Fruit fly (Drosophila melanogaster) whole organism, embryonic: ENCODE data around the gene loqs.

Experiments
- Atf6 ChIP-seq: fragments of 200-800 bp; sonication (Bioruptor generic); IDR thresholded peaks from 2 replicates; pipeline ENCODE4 v1.3.6; 2022; ENCODE audit warnings: missing biosample characterization, missing genetic modification characterization
- CG10274 ChIP-seq: fragments of 200-800 bp; sonication (Bioruptor generic); optimal IDR thresholded peaks from 3 replicates; lab custom pipeline; 2017; ENCODE audit warnings: missing biosample characterization, mild to moderate bottlenecking, missing genetic modification characterization
- CG10462 ChIP-seq: fragments of 200-800 bp; sonication (Bioruptor generic); optimal IDR thresholded peaks from 2 replicates; lab custom pipeline; 2016; ENCODE audit warnings: missing biosample characterization, missing genetic modification characterization
- CG11456 ChIP-seq: fragments of 200-800 bp; sonication (Bioruptor generic); IDR thresholded peaks from 3 replicates; pipeline ENCODE4 v1.3.6; 2022; ENCODE audit warnings: missing biosample characterization, missing genetic modification characterization
- CG11560 ChIP-seq: fragments of 200-800 bp; sonication (Bioruptor generic); IDR thresholded peaks from 3 replicates; pipeline ENCODE4 v1.3.6; 2022; ENCODE audit warnings: missing biosample characterization, missing genetic modification characterization
- CG12104 ChIP-seq: fragments of 200-800 bp; sonication (Bioruptor generic); optimal IDR thresholded peaks from 3 replicates; lab custom pipeline; 2016; ENCODE audit warnings: missing biosample characterization, missing genetic modification characterization
- CG12744 ChIP-seq: fragments of 200-800 bp; sonication (Bioruptor generic); optimal IDR thresholded peaks from 2 replicates; lab custom pipeline; 2016; ENCODE audit warnings: missing biosample characterization, missing genetic modification characterization
- CG13287 ChIP-seq: fragments of 200-800 bp; sonication (Bioruptor generic); IDR thresholded peaks from 2 replicates; pipeline ENCODE4 v1.3.6; 2022; ENCODE audit warnings: missing biosample characterization, missing genetic modification characterization; ENCODE audit not compliant: partially characterized antibody
- CG15073 ChIP-seq: fragments of 200-800 bp; sonication (Bioruptor generic); optimal IDR thresholded peaks from 2 replicates; lab custom pipeline; 2016; ENCODE audit warnings: missing biosample characterization, missing genetic modification characterization
- CG17361 ChIP-seq: fragments of 200-800 bp; sonication (Bioruptor generic); IDR thresholded peaks from 3 replicates; pipeline ENCODE4 v1.3.6; 2022; ENCODE audit warnings: missing biosample characterization, missing genetic modification characterization
- CG17568 ChIP-seq: fragments of 200-800 bp; sonication (Bioruptor generic); optimal IDR thresholded peaks from 2 replicates; lab custom pipeline; 2018; ENCODE audit warnings: missing biosample characterization, mild to moderate bottlenecking, missing genetic modification characterization, moderate library complexity
- CG17802 ChIP-seq: fragments of 200-800 bp; sonication (Bioruptor generic); optimal IDR thresholded peaks from 2 replicates; lab custom pipeline; 2018; ENCODE audit warnings: missing biosample characterization, mild to moderate bottlenecking, missing genetic modification characterization, moderate library complexity
- CG18764 ChIP-seq: fragments of 200-800 bp; sonication (Bioruptor generic); optimal IDR thresholded peaks from 3 replicates; lab custom pipeline; 2016; ENCODE audit warnings: missing biosample characterization, missing genetic modification characterization
- CG2116 ChIP-seq: fragments of 200-800 bp; sonication (Bioruptor generic); optimal IDR thresholded peaks from 3 replicates; lab custom pipeline; 2018; ENCODE audit warnings: missing biosample characterization, mild to moderate bottlenecking, missing genetic modification characterization
- CG2202 ChIP-seq: fragments of 200-800 bp; sonication (Bioruptor generic); optimal IDR thresholded peaks from 2 replicates; lab custom pipeline; 2018; ENCODE audit warnings: missing biosample characterization, mild to moderate bottlenecking, missing genetic modification characterization
- CG31388 ChIP-seq: fragments of 200-800 bp; sonication (Bioruptor generic); optimal IDR thresholded peaks from 2 replicates; lab custom pipeline; 2016; ENCODE audit warnings: missing biosample characterization, missing genetic modification characterization
- CG6254 ChIP-seq: fragments of 200-800 bp; sonication (Bioruptor generic); optimal IDR thresholded peaks from 3 replicates; lab custom pipeline; 2017; ENCODE audit warnings: mild to moderate bottlenecking, missing biosample characterization, missing genetic modification reagents, missing genetic modification characterization
- CG6765 ChIP-seq: fragments of 200-800 bp; sonication (Bioruptor generic); optimal IDR thresholded peaks from 3 replicates; lab custom pipeline; 2017; ENCODE audit warnings: missing biosample characterization, mild to moderate bottlenecking, missing genetic modification characterization
- CG7987 ChIP-seq: fragments of 200-800 bp; sonication (Bioruptor generic); optimal IDR thresholded peaks from 2 replicates; lab custom pipeline; 2018; ENCODE audit warnings: missing biosample characterization, mild to moderate bottlenecking, missing genetic modification characterization, moderate library complexity
- CG9609 ChIP-seq: fragments of 200-800 bp; sonication (Bioruptor generic); optimal IDR thresholded peaks from 3 replicates; lab custom pipeline; 2016; ENCODE audit warnings: missing biosample characterization, missing genetic modification characterization
- CkIIα-i1 ChIP-seq: fragments of 200-800 bp; sonication (Bioruptor generic); IDR thresholded peaks from 2 replicates; pipeline ENCODE4 v1.3.6; 2022; ENCODE audit warnings: missing biosample characterization, missing genetic modification characterization
- D ChIP-seq, 2 experiments: fragments of 200-800 bp in 1 of 2; fragments of >200 bp in 1 of 2; sonication (Bioruptor generic) in 1 of 2; optimal IDR thresholded peaks; 2 replicates in 1 of 2; 3 replicates in 1 of 2; lab custom pipeline; 2017; ENCODE audit warnings: mild to moderate bottlenecking in 1 of 2, missing biosample characterization in 1 of 2, missing genetic modification characterization in 1 of 2, missing genetic modification reagents in 1 of 2
- Deaf1 ChIP-seq: fragments of 200-800 bp; optimal IDR thresholded peaks from 3 replicates; lab custom pipeline; 2019; ENCODE audit warnings: missing biosample characterization, mild to moderate bottlenecking, missing genetic modification characterization, moderate library complexity
- Drgx ChIP-seq: fragments of 200-800 bp; sonication (Bioruptor generic); IDR thresholded peaks from 2 replicates; pipeline ENCODE4 v1.3.6; 2022; ENCODE audit warnings: missing biosample characterization, missing genetic modification characterization
- E2f2 ChIP-seq: fragments of 200-800 bp; sonication (Bioruptor generic); IDR thresholded peaks from 2 replicates; pipeline ENCODE4 v1.3.6; 2022; ENCODE audit warnings: missing biosample characterization, missing genetic modification characterization
- Ets65A ChIP-seq: fragments of 200-800 bp; sonication (Bioruptor generic); peaks from one replicate; lab custom pipeline; 2016; ENCODE audit warnings: missing biosample characterization, missing genetic modification characterization
- Fer2 ChIP-seq: fragments of 200-800 bp; sonication (Bioruptor generic); optimal IDR thresholded peaks from 2 replicates; lab custom pipeline; 2018; ENCODE audit warnings: missing biosample characterization, mild to moderate bottlenecking, missing genetic modification characterization, moderate library complexity
- HLHmδ ChIP-seq: fragments of 200-800 bp; sonication (Bioruptor generic); optimal IDR thresholded peaks from 2 replicates; lab custom pipeline; 2018; ENCODE audit warnings: missing biosample characterization, mild to moderate bottlenecking, missing genetic modification characterization, moderate library complexity
- MESR4 ChIP-seq: fragments of 200-800 bp; sonication (Bioruptor generic); optimal IDR thresholded peaks from 2 replicates; lab custom pipeline; 2018; ENCODE audit warnings: missing biosample characterization, mild to moderate bottlenecking, missing genetic modification characterization, moderate library complexity
- Max ChIP-seq: fragments of 200-800 bp; sonication (Bioruptor generic); optimal IDR thresholded peaks from 2 replicates; lab custom pipeline; 2016; ENCODE audit warnings: missing biosample characterization, mild to moderate bottlenecking, missing genetic modification characterization
- Meics ChIP-seq: fragments of 200-800 bp; sonication (Bioruptor generic); optimal IDR thresholded peaks from 2 replicates; lab custom pipeline; 2017; ENCODE audit warnings: missing biosample characterization, mild to moderate bottlenecking, missing genetic modification characterization
- Myb ChIP-seq: fragments of 200-800 bp; sonication (Bioruptor generic); optimal IDR thresholded peaks from 2 replicates; lab custom pipeline; 2016; ENCODE audit warnings: missing biosample characterization, missing genetic modification characterization
- NK7.1 ChIP-seq: fragments of 200-800 bp; sonication (Bioruptor generic); optimal IDR thresholded peaks from 3 replicates; lab custom pipeline; 2016; ENCODE audit warnings: missing biosample characterization, missing genetic modification characterization
- Oli ChIP-seq: fragments of 200-800 bp; sonication (Bioruptor generic); optimal IDR thresholded peaks from 2 replicates; lab custom pipeline; 2018; ENCODE audit warnings: missing biosample characterization, mild to moderate bottlenecking, missing genetic modification characterization, moderate library complexity
- Ssrp ChIP-seq: fragments of 200-800 bp; sonication (Bioruptor generic); optimal IDR thresholded peaks from 2 replicates; lab custom pipeline; 2018; ENCODE audit warnings: missing biosample characterization, mild to moderate bottlenecking, missing genetic modification characterization, moderate library complexity
- al ChIP-seq: fragments of 200-800 bp; sonication (Bioruptor generic); IDR thresholded peaks from 2 replicates; pipeline ENCODE4 v1.3.6; 2022; ENCODE audit warnings: missing biosample characterization, missing genetic modification characterization
- cas ChIP-seq: fragments of 200-800 bp; sonication (Bioruptor generic); IDR thresholded peaks from 2 replicates; pipeline ENCODE4 v1.3.6; 2022; ENCODE audit warnings: missing biosample characterization, missing genetic modification characterization
- corto ChIP-seq: fragments of 200-800 bp; sonication (Bioruptor generic); optimal IDR thresholded peaks from 2 replicates; lab custom pipeline; 2016; ENCODE audit warnings: missing biosample characterization, mild to moderate bottlenecking, missing genetic modification characterization, moderate library complexity
- grau ChIP-seq: fragments of 200-800 bp; optimal IDR thresholded peaks from 3 replicates; lab custom pipeline; 2019; ENCODE audit warnings: missing biosample characterization, mild to moderate bottlenecking, missing genetic modification characterization, moderate library complexity
- lab ChIP-seq: fragments of 200-800 bp; sonication (Bioruptor generic); optimal IDR thresholded peaks from 3 replicates; lab custom pipeline; 2017; ENCODE audit warnings: missing biosample characterization, missing genetic modification characterization, mild to moderate bottlenecking, moderate library complexity, missing genetic modification reagents
- lbe ChIP-seq: fragments of 200-800 bp; sonication (Bioruptor generic); optimal IDR thresholded peaks from 2 replicates; lab custom pipeline; 2016; ENCODE audit warnings: missing biosample characterization, mild to moderate bottlenecking, missing genetic modification characterization
- lov ChIP-seq, 2 experiments: fragments of 200-800 bp in 1 of 2; fragments of >200 bp in 1 of 2; sonication (Bioruptor generic) in 1 of 2; IDR thresholded peaks in 1 of 2; optimal IDR thresholded peaks in 1 of 2; 2 replicates in 1 of 2; 3 replicates in 1 of 2; pipeline versions ENCODE4 v1.3.6 to Lab custom; 2017 to 2022; ENCODE audit warnings: missing biosample characterization in 1 of 2, missing genetic modification characterization in 1 of 2
- odd ChIP-seq: fragments of 200-800 bp; sonication (Bioruptor generic); optimal IDR thresholded peaks from 2 replicates; lab custom pipeline; 2017; ENCODE audit warnings: missing biosample characterization, mild to moderate bottlenecking, missing genetic modification characterization
- otp ChIP-seq: fragments of 200-800 bp; sonication (Bioruptor generic); IDR thresholded peaks from 3 replicates; pipeline ENCODE4, ENCODE4 v1.3.6; 2022; ENCODE audit warnings: missing biosample characterization, missing genetic modification characterization
- ranshi ChIP-seq: fragments of 200-800 bp; sonication (Bioruptor generic); IDR thresholded peaks from 2 replicates; pipeline ENCODE4 v1.3.6; 2022; ENCODE audit warnings: missing biosample characterization, missing genetic modification characterization
- sd ChIP-seq: fragments of 200-800 bp; sonication (Bioruptor generic); optimal IDR thresholded peaks from 3 replicates; lab custom pipeline; 2018; ENCODE audit warnings: missing biosample characterization, mild to moderate bottlenecking, missing genetic modification characterization, moderate library complexity
- sisA ChIP-seq: fragments of 200-800 bp; sonication (Bioruptor generic); IDR thresholded peaks from 2 replicates; pipeline ENCODE4 v1.3.6; 2022; ENCODE audit warnings: missing biosample characterization, missing genetic modification characterization
- ttk ChIP-seq: fragments of 200-800 bp; sonication (Bioruptor generic); IDR thresholded peaks from 2 replicates; pipeline ENCODE4 v2.1.2; 2022; ENCODE audit warnings: missing biosample characterization, missing genetic modification characterization
- unc-4 ChIP-seq: fragments of 200-800 bp; sonication (Bioruptor generic); IDR thresholded peaks from 2 replicates; pipeline ENCODE4 v1.3.6; 2022; ENCODE audit warnings: missing biosample characterization, missing genetic modification characterization; ENCODE audit not compliant: partially characterized antibody

The loqs gene

dm6 chr2L:13378488-13378964, 3.9 kb upstream of the loqs start, which contains the start of the genes CG9302 and beta'COP (continued):
- TF ChIP-seq CG10462 (GFP tag; lab: Kevin White, UChicago) (peak; percentile 31), CG15073 (GFP tag; lab: Kevin White, UChicago) (no peak), E2f2 (0 out of 2 replicates have a peak, but pooled peaks have one; percentile 22), otp (GFP tag; lab: Robert Waterston, UW) (no peak), CG18764 (GFP tag; lab: Kevin White, UChicago) (peak; percentile 39), grau (tag; lab: Kevin White, UChicago) (peak; percentile 81), Ets65A (GFP tag; lab: Kevin White, UChicago) (peak; percentile 93), CG31388 (GFP tag; lab: Kevin White, UChicago) (no peak), CG2116 (peak; percentile 85), odd (GFP tag; lab: Kevin White, UChicago) (no peak), Fer2 (tag; lab: Kevin White, UChicago) (peak; percentile 73), CkIIα-i1 (GFP tag; lab: Robert Waterston, UW) (no peak), CG6254 (no peak), Oli (peak; percentile 59), MESR4 (GFP tag; lab: Kevin White, UChicago) (no peak), unc-4 (GFP tag; lab: Robert Waterston, UW) (peak; percentile 71), Myb (GFP tag; lab: Kevin White, UChicago) (no peak), CG7987 (GFP tag; lab: Kevin White, UChicago) (peak; percentile 33), Atf6 (GFP tag; lab: Robert Waterston, UW) (no peak), Drgx (GFP tag; lab: Robert Waterston, UW) (no peak), Deaf1 (no peak), CG6765 (GFP tag; lab: Kevin White, UChicago) (no peak), CG17568 (GFP tag; lab: Kevin White, UChicago) (no peak), lbe (GFP tag; lab: Kevin White, UChicago) (peak; percentile 66), ttk (no peak), ranshi (0 out of 2 replicates have a peak, but pooled peaks have one; percentile 35), sd (tag; lab: Kevin White, UChicago) (no peak), lab (GFP tag; lab: Kevin White, UChicago) (no peak), HLHmδ (no peak), CG13287 (GFP tag; lab: Robert Waterston, UW) (peak; percentile 74), lov (optimal IDR thresholded peaks at IDR 0.05; lab: Kevin White, UChicago) (no peak), lov (GFP tag; IDR thresholded peaks at IDR 0.05; lab: Robert Waterston, UW) (no peak), CG11456 (peak; percentile 68; the same call in 1 of the 3 replicates), Meics (GFP tag; lab: Kevin White, UChicago) (peak; percentile 71), CG12104 (peak; percentile 64), corto (no peak), CG10274 (GFP tag; lab: Kevin White, UChicago) (no peak), D (optimal IDR thresholded peaks at IDR 0.05; lab: Kevin White, UChicago) (no peak), D (GFP tag; optimal IDR thresholded peaks at IDR 0.05; lab: Kevin White, UChicago) (peak; percentile 32), CG11560 (tag; lab: Robert Waterston, UW) (0 out of 3 replicates have a peak, but pooled peaks have one; percentile 16), CG17361 (peak; percentile 90), CG17802 (tag; lab: Kevin White, UChicago) (peak; percentile 16), Ssrp (tag; lab: Kevin White, UChicago) (peak; percentile 58), al (GFP tag; lab: Robert Waterston, UW) (peak; percentile 59; the same call in 1 of the 2 replicates), Max (peak; percentile 64), CG9609 (GFP tag; lab: Kevin White, UChicago) (no peak), NK7.1 (GFP tag; lab: Kevin White, UChicago) (no peak), sisA (GFP tag; lab: Robert Waterston, UW) (peak; percentile 58), cas (GFP tag; lab: Robert Waterston, UW) (no peak), CG12744 (GFP tag; lab: Kevin White, UChicago) (peak; percentile 21), CG2202 (tag; lab: Kevin White, UChicago) (peak; percentile 10)
